Worm (Caenorhabditis elegans) whole organism, L1 larva: ENCODE data around the gene B0457.6.

Source experiments
- aha-1 ChIP-seq: fragments of 150-350 bp; optimal IDR thresholded peaks from 2 replicates; lab custom pipeline; 2014; ENCODE audit warnings: missing biosample characterization, missing genetic modification characterization
- aly-2 ChIP-seq: fragments of 150-350 bp; optimal IDR thresholded peaks from 2 replicates; lab custom pipeline; 2014; ENCODE audit warnings: missing biosample characterization, missing genetic modification characterization
- ama-1 ChIP-seq: fragments of 150-350 bp; optimal IDR thresholded peaks from 2 replicates; lab custom pipeline; 2014
- blmp-1 ChIP-seq: fragments of 150-350 bp; optimal IDR thresholded peaks from 2 replicates; lab custom pipeline; 2014; ENCODE audit warnings: missing biosample characterization, missing genetic modification characterization
- ceh-8 ChIP-seq: fragments of 200-800 bp; sonication (Bioruptor generic); optimal IDR thresholded peaks from 2 replicates; lab custom pipeline; 2018; ENCODE audit warnings: mild to moderate bottlenecking, missing genetic modification characterization, moderate library complexity, missing compliant biosample characterization
- ceh-82 ChIP-seq, 3 experiments: fragments of 150-350 bp in 1 of 3; sonication (generic microtip) in 2 of 3; optimal IDR thresholded peaks; 2 replicates each; lab custom pipeline; 2014 to 2017; ENCODE audit warnings: missing biosample characterization in 3 of 3, missing genetic modification characterization in 3 of 3
- ceh-90 ChIP-seq: sonication (generic microtip); optimal IDR thresholded peaks from 2 replicates; lab custom pipeline; 2016; ENCODE audit warnings: missing genetic modification characterization, missing compliant biosample characterization
- dpl-1 ChIP-seq, 3 experiments: fragments of 150-350 bp in 2 of 3; sonication (generic microtip) in 1 of 3; optimal IDR thresholded peaks; 2 replicates each; lab custom pipeline; 2014 to 2017; ENCODE audit warnings: missing biosample characterization in 3 of 3, missing genetic modification characterization in 3 of 3, missing genetic modification reagents in 3 of 3
- dsc-1 ChIP-seq: sonication (generic microtip); optimal IDR thresholded peaks from 2 replicates; lab custom pipeline; 2016; ENCODE audit warnings: mild to moderate bottlenecking, missing genetic modification characterization, missing compliant biosample characterization
- efl-3 ChIP-seq: fragments of 200-800 bp; sonication (Bioruptor generic); optimal IDR thresholded peaks from 2 replicates; lab custom pipeline; 2018; ENCODE audit warnings: mild to moderate bottlenecking, missing genetic modification characterization, missing compliant biosample characterization
- egl-13 ChIP-seq: sonication (generic microtip); optimal IDR thresholded peaks from 2 replicates; lab custom pipeline; 2016; ENCODE audit warnings: missing genotype, missing genetic modification reagents, missing genetic modification characterization, missing compliant biosample characterization
- elt-3 ChIP-seq, 6 experiments: fragments of 150-350 bp in 1 of 6; sonication (generic microtip); optimal IDR thresholded peaks; 2 replicates each; lab custom pipeline; 2017 to 2018; ENCODE audit warnings: missing biosample characterization in 6 of 6, missing genetic modification characterization in 6 of 6, inconsistent platforms in 1 of 6
- ets-5 ChIP-seq: fragments of 200-800 bp; sonication (Bioruptor generic); IDR thresholded peaks from 2 replicates; pipeline ENCODE4 v1.3.6; 2022; ENCODE audit warnings: missing genetic modification characterization, missing compliant biosample characterization
- fkh-10 ChIP-seq: sonication (generic microtip); optimal IDR thresholded peaks from 2 replicates; lab custom pipeline; 2017; ENCODE audit warnings: missing biosample characterization, missing genetic modification reagents, missing genetic modification characterization
- fos-1 ChIP-seq: fragments of 150-350 bp; optimal IDR thresholded peaks from 2 replicates; lab custom pipeline; 2014; ENCODE audit warnings: missing biosample characterization, missing genetic modification characterization
- grh-1 ChIP-seq: fragments of 200-800 bp; sonication (Bioruptor generic); IDR thresholded peaks from 2 replicates; pipeline ENCODE4 v1.3.6; 2022; ENCODE audit warnings: missing genetic modification reagents, missing genetic modification characterization, missing compliant biosample characterization
- irx-1 ChIP-seq: sonication (generic microtip); optimal IDR thresholded peaks from 2 replicates; lab custom pipeline; 2016; ENCODE audit warnings: missing genetic modification characterization, missing compliant biosample characterization
- isw-1 ChIP-seq: fragments of 200-800 bp; sonication (Bioruptor generic); IDR thresholded peaks from 2 replicates; pipeline ENCODE4 v1.3.6; 2022; ENCODE audit warnings: missing genetic modification characterization, missing compliant biosample characterization
- jun-1 ChIP-seq: fragments of 150-350 bp; optimal IDR thresholded peaks from 2 replicates; lab custom pipeline; 2014; ENCODE audit warnings: missing biosample characterization, missing genetic modification reagents, missing genetic modification characterization
- lin-13 ChIP-seq: fragments of 150-350 bp; optimal IDR thresholded peaks from 2 replicates; lab custom pipeline; 2014; ENCODE audit warnings: missing biosample characterization, missing genetic modification reagents, missing genetic modification characterization
- lin-14 ChIP-seq: fragments of 200-800 bp; sonication (Bioruptor generic); optimal IDR thresholded peaks from 2 replicates; lab custom pipeline; 2018; ENCODE audit warnings: mild to moderate bottlenecking, missing genetic modification characterization, moderate library complexity, missing compliant biosample characterization
- lin-15B ChIP-seq: fragments of 150-350 bp; sonication (generic microtip); optimal IDR thresholded peaks from 3 replicates; lab custom pipeline; 2014; ENCODE audit warnings: missing biosample characterization, missing genetic modification characterization
- lin-35 ChIP-seq, 2 experiments: fragments of 150-350 bp; optimal IDR thresholded peaks; 2 replicates each; lab custom pipeline; 2014; ENCODE audit warnings: missing biosample characterization in 2 of 2, missing genetic modification characterization in 2 of 2, missing genetic modification reagents in 2 of 2
- lin-39 ChIP-seq: fragments of 150-350 bp; optimal IDR thresholded peaks from 2 replicates; lab custom pipeline; 2014; ENCODE audit warnings: missing biosample characterization, missing genetic modification reagents, missing genetic modification characterization
- lir-3 ChIP-seq: sonication (generic microtip); optimal IDR thresholded peaks from 2 replicates; lab custom pipeline; 2016; ENCODE audit warnings: mild to moderate bottlenecking, missing genetic modification characterization, moderate library complexity, missing compliant biosample characterization; ENCODE audit not compliant: poor library complexity
- lsy-2 ChIP-seq, 2 experiments: fragments of 150-350 bp; optimal IDR thresholded peaks; 2 replicates each; lab custom pipeline; 2014; ENCODE audit warnings: missing biosample characterization in 2 of 2, missing genetic modification characterization in 2 of 2
- mep-1 ChIP-seq: fragments of 150-350 bp; optimal IDR thresholded peaks from 2 replicates; lab custom pipeline; 2014; ENCODE audit warnings: missing biosample characterization, missing genetic modification characterization
- nhr-11 ChIP-seq: fragments of 150-350 bp; optimal IDR thresholded peaks from 2 replicates; lab custom pipeline; 2014; ENCODE audit warnings: missing biosample characterization, missing genetic modification characterization
- nhr-19 ChIP-seq: fragments of 200-800 bp; sonication (Bioruptor generic); conservative IDR thresholded peaks from 2 replicates; pipeline ENCODE4 v1.3.6; 2022; ENCODE audit warnings: missing genetic modification characterization, missing compliant biosample characterization
- nhr-28 ChIP-seq: fragments of 150-350 bp; optimal IDR thresholded peaks from 2 replicates; lab custom pipeline; 2014; ENCODE audit warnings: missing biosample characterization, missing genetic modification characterization
- nhr-71 ChIP-seq: sonication (generic microtip); optimal IDR thresholded peaks from 2 replicates; lab custom pipeline; 2016; ENCODE audit warnings: mild to moderate bottlenecking, missing genetic modification characterization, moderate library complexity, missing compliant biosample characterization
- nhr-76 ChIP-seq: sonication (generic microtip); optimal IDR thresholded peaks from 2 replicates; lab custom pipeline; 2017; ENCODE audit warnings: missing biosample characterization, missing genetic modification characterization
- nhr-77 ChIP-seq: fragments of 150-350 bp; optimal IDR thresholded peaks from 2 replicates; lab custom pipeline; 2014; ENCODE audit warnings: missing biosample characterization, missing genetic modification characterization
- nhr-84 ChIP-seq: sonication (generic microtip); optimal IDR thresholded peaks from 2 replicates; lab custom pipeline; 2017; ENCODE audit warnings: missing biosample characterization, missing genetic modification characterization
- nhr-90 ChIP-seq: sonication (generic microtip); optimal IDR thresholded peaks from 2 replicates; lab custom pipeline; 2016; ENCODE audit warnings: mild to moderate bottlenecking, missing genetic modification characterization, missing compliant biosample characterization; ENCODE audit not compliant: poor library complexity
- pax-3 ChIP-seq: fragments of 200-800 bp; sonication (Bioruptor generic); optimal IDR thresholded peaks from 2 replicates; lab custom pipeline; 2018; ENCODE audit warnings: mild to moderate bottlenecking, missing genetic modification characterization, moderate library complexity, missing compliant biosample characterization
- rnt-1 ChIP-seq: sonication (generic microtip); optimal IDR thresholded peaks from 2 replicates; lab custom pipeline; 2016; ENCODE audit warnings: mild to moderate bottlenecking, missing genetic modification characterization, moderate library complexity, missing compliant biosample characterization
- skn-1 ChIP-seq: fragments of 150-350 bp; optimal IDR thresholded peaks from 2 replicates; lab custom pipeline; 2014; ENCODE audit warnings: missing biosample characterization, missing genetic modification characterization
- snpc-4 ChIP-seq: fragments of 150-350 bp; optimal IDR thresholded peaks from 2 replicates; lab custom pipeline; 2014; ENCODE audit warnings: missing biosample characterization, missing genetic modification characterization
- snu-23 ChIP-seq: sonication (generic microtip); optimal IDR thresholded peaks from 2 replicates; lab custom pipeline; 2016; ENCODE audit warnings: missing genetic modification characterization, missing compliant biosample characterization
- sox-4 ChIP-seq: sonication (generic microtip); optimal IDR thresholded peaks from 2 replicates; lab custom pipeline; 2016; ENCODE audit warnings: missing genetic modification characterization, missing compliant biosample characterization
- sptf-1 ChIP-seq: fragments of 150-350 bp; optimal IDR thresholded peaks from 2 replicates; lab custom pipeline; 2014; ENCODE audit warnings: missing biosample characterization, missing genetic modification characterization
- unc-130 ChIP-seq: fragments of 150-350 bp; optimal IDR thresholded peaks from 2 replicates; lab custom pipeline; 2017; ENCODE audit warnings: missing biosample characterization, missing genetic modification characterization, inconsistent platforms
- unc-62 ChIP-seq: fragments of 150-350 bp; optimal IDR thresholded peaks from 2 replicates; lab custom pipeline; 2014; ENCODE audit warnings: missing biosample characterization, missing genetic modification reagents, missing genetic modification characterization
- unc-86 ChIP-seq: sonication (generic microtip); optimal IDR thresholded peaks from 2 replicates; lab custom pipeline; 2016; ENCODE audit warnings: missing genetic modification characterization, missing compliant biosample characterization
- vab-15 ChIP-seq: sonication (generic microtip); optimal IDR thresholded peaks from 2 replicates; lab custom pipeline; 2017; ENCODE audit warnings: missing genotype, mild to moderate bottlenecking, missing genetic modification characterization, missing compliant biosample characterization
- xbp-1 ChIP-seq: sonication (generic microtip); optimal IDR thresholded peaks from 2 replicates; lab custom pipeline; 2016; ENCODE audit warnings: missing genetic modification characterization, missing compliant biosample characterization
- zag-1 ChIP-seq: fragments of 150-350 bp; optimal IDR thresholded peaks from 2 replicates; lab custom pipeline; 2014; ENCODE audit warnings: missing biosample characterization, missing genetic modification characterization

B0457.6 gene

DNA sequence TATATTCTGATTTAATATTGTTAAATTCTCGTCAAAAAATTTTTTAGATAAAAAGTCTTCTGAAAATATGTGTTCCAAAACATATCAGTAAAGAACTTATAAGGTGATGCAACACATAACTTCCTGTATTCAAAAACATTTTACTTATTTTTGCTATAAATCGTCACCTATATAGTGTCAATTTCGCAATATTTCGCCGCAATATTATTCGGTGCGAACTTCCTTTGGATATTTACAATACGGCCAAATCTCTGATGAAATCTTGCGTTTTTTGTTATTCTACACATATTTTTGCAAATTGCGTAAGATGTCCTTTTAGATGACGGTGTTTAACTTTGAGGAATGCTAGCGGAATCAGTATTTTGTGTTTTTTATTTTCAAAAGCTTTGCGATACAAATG lies 767 bp upstream of the B0457.6 start:
- TF ChIP-seq fos-1 (no peak), aly-2 (tag; lab: Kevin White, UChicago) (no peak), egl-13 (no peak), lin-14 (GFP tag; lab: Kevin White, UChicago) (no peak), nhr-19 (no peak), unc-130 (tag; lab: Kevin White, UChicago) (no peak), nhr-11 (tag; lab: Kevin White, UChicago) (no peak), nhr-28 (tag; lab: Kevin White, UChicago) (no peak), sptf-1 (tag; lab: Kevin White, UChicago) (no peak), ceh-82 (tag; optimal IDR thresholded peaks at IDR 0.05; lab: Kevin White, UChicago) (no peak), grh-1 (no peak), nhr-76 (tag; lab: Kevin White, UChicago) (no peak), nhr-71 (no peak), isw-1 (GFP tag; lab: Robert Waterston, UW) (no peak), ets-5 (GFP tag; lab: Robert Waterston, UW) (no peak)

DNA sequence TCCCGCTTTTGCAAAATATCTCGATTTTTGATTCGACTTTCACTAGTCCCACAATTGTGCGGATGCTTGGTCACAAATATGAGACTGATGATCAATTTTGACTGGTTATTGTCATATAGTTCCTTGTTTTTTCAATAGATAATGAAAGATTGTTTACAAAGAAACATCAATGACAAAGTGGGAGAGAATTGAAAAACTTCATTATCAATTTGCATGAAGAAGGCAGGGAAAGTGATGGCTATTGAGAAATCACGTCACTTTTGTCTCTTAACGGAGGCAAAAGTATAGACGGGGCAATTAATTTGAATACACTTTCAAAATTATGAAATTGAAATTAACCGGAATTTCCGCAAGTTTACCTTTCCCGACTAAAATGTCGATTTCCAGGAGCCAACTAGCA lies 964 bp downstream of the B0457.6 start:
- TF ChIP-seq pax-3 (tag; lab: Kevin White, UChicago) (no peak), vab-15 (tag; lab: Kevin White, UChicago) (no peak), ceh-8 (GFP tag; lab: Kevin White, UChicago) (no peak), irx-1 (tag; lab: Kevin White, UChicago) (no peak), xbp-1 (tag; lab: Kevin White, UChicago) (no peak), sptf-1 (tag; lab: Kevin White, UChicago) (no peak), lin-39 (no peak), unc-62 (GFP tag; lab: Kevin White, UChicago) (no peak), isw-1 (GFP tag; lab: Robert Waterston, UW) (no peak), lin-15B (tag; lab: Kevin White, UChicago) (no peak)

- TF ChIP-seq elt-3 (tag; optimal IDR thresholded peaks at IDR 0.05; lab: Kevin White, UChicago) = peak in 1 of 6 experiments; percentile 5
- no peak for TF ChIP-seq zag-1
- no peak for TF ChIP-seq lin-35 (GFP tag; optimal IDR thresholded peaks at IDR 0.05; lab: Kevin White, UChicago)
Measured at ce11 chrII:8926451-8926850, 4.2 kb downstream of the B0457.6 start, which contains the start of gene B0457.2. Gene B0457.2, minus strand, starts transcription at chrII:8926551.

DNA sequence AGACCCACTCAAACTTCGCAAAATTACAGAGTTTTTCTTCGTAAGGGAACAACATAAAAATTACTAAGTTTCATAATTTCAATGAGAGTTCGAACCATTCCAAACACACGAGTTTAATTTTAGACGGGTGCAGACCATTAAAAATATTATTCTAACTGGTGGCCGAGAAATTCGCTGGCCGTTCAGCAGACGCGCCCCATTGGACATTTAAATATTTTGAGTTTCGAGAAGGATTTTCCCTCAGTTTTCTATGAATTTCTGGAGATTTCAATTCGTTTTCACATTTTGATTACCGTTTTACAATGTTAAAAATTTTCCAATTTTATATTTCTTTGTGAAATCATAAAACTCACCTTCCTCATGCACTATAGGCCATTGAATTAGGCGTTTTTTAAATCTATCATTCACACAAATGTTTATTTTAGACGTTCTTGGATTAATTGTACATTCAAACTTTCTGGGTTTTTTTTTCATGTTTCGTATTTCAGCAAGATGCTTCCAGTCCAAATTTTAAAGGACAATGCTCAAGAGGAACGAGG lies 5.1 kb downstream of the B0457.6 start, which contains the start of gene cct-2:
cct-2 (plus strand) TSS at position 489 of the 539 bp plus-strand sequence.
- TF ChIP-seq lir-3 (peak; percentile 64), unc-62 (GFP tag; lab: Kevin White, UChicago) (no peak), ama-1 (lab: Kevin White, UChicago) (no peak), lsy-2 (tag; optimal IDR thresholded peaks at IDR 0.05; lab: Kevin White, UChicago) (peak; percentile 27 to 72), rnt-1 (tag; lab: Kevin White, UChicago) (peak; percentile 59), jun-1 (no peak), nhr-90 (peak; percentile 28), snpc-4 (no peak), ceh-90 (tag; lab: Kevin White, UChicago) (peak; percentile 65), skn-1 (tag; lab: Kevin White, UChicago) (peak; percentile 21), sptf-1 (tag; lab: Kevin White, UChicago) (no peak), dpl-1 (GFP tag; optimal IDR thresholded peaks at IDR 0.05; lab: Kevin White, UChicago) (peak; percentile 22 to 64 (median 37)), lin-39 (no peak), lin-13 (GFP tag; lab: Kevin White, UChicago) (no peak), dsc-1 (tag; lab: Kevin White, UChicago) (peak; percentile 13), efl-3 (GFP tag; lab: Kevin White, UChicago) (no peak), grh-1 (no peak), ets-5 (GFP tag; lab: Robert Waterston, UW) (no peak), fkh-10 (GFP tag; lab: Kevin White, UChicago) (no peak), nhr-77 (tag; lab: Kevin White, UChicago) (no peak), mep-1 (peak; percentile 67), blmp-1 (tag; lab: Kevin White, UChicago) (peak; percentile 63), sox-4 (tag; lab: Kevin White, UChicago) (no peak), nhr-84 (tag; lab: Kevin White, UChicago) (no peak), snu-23 (GFP tag; lab: Kevin White, UChicago) (peak; percentile 68), unc-86 (tag; lab: Kevin White, UChicago) (no peak), ceh-8 (GFP tag; lab: Kevin White, UChicago) (no peak), aha-1 (tag; lab: Kevin White, UChicago) (no peak)
